Worm (Caenorhabditis elegans) whole organism, L3 larva: ENCODE measurements around the gene F33H1.4.

ENCODE experiments used
- R02D3.7 ChIP-seq: fragments of 150-350 bp; optimal IDR thresholded peaks from 2 replicates; lab custom pipeline; 2014; ENCODE audit warnings: missing biosample characterization, missing genetic modification characterization
- egl-27 ChIP-seq: sonication (generic microtip); optimal IDR thresholded peaks from 4 replicates; lab custom pipeline; 2017; ENCODE audit warnings: missing biosample characterization, missing genetic modification reagents, missing genetic modification characterization
- elt-3 ChIP-seq, 3 experiments: fragments of 150-350 bp in 1 of 3; sonication (generic microtip) in 2 of 3; optimal IDR thresholded peaks; 2 replicates in 2 of 3; 4 replicates in 1 of 3; lab custom pipeline; 2014 to 2017; ENCODE audit warnings: missing biosample characterization in 3 of 3, missing genetic modification characterization in 3 of 3
- mdl-1 ChIP-seq: fragments of 150-350 bp; optimal IDR thresholded peaks from 2 replicates; lab custom pipeline; 2014; ENCODE audit warnings: missing biosample characterization, missing genetic modification characterization
- nhr-11 ChIP-seq: fragments of 150-350 bp; optimal IDR thresholded peaks from 2 replicates; lab custom pipeline; 2014; ENCODE audit warnings: missing biosample characterization, missing genetic modification characterization
- nhr-77 ChIP-seq: fragments of 150-350 bp; optimal IDR thresholded peaks from 2 replicates; lab custom pipeline; 2014; ENCODE audit warnings: missing biosample characterization, missing genetic modification characterization

- TF ChIP-seq nhr-77 (tag; lab: Kevin White, UChicago) (no peak), elt-3 (tag; optimal IDR thresholded peaks at IDR 0.05; lab: Kevin White, UChicago) (no peak), nhr-11 (tag; lab: Kevin White, UChicago) (no peak), egl-27 (tag; lab: Kevin White, UChicago) (no peak), R02D3.7 (no peak), mdl-1 (tag; lab: Kevin White, UChicago) (no peak)
These were observed 8.2 kb downstream of the F33H1.4 start, which contains the start of gene srd-1 for ce11 chrII:10182634-10183033.
